Worm (Caenorhabditis elegans) whole organism, early embryonic: ENCODE measurements around the gene Y54F10AR.1.

Experiments used
- B0310.2 ChIP-seq: sonication (generic microtip); optimal IDR thresholded peaks from 2 replicates; lab custom pipeline; 2016; ENCODE audit warnings: mild to moderate bottlenecking, missing genetic modification characterization, missing compliant biosample characterization
- aly-1 ChIP-seq: sonication (generic microtip); optimal IDR thresholded peaks from 2 replicates; lab custom pipeline; 2016; ENCODE audit warnings: missing genetic modification characterization, missing compliant biosample characterization
- ama-1 ChIP-seq: fragments of 150-350 bp; optimal IDR thresholded peaks from 2 replicates; lab custom pipeline; 2014
- ets-7 ChIP-seq: sonication (generic microtip); optimal IDR thresholded peaks from 2 replicates; lab custom pipeline; 2016; ENCODE audit warnings: missing genotype, missing genetic modification characterization, missing compliant biosample characterization
- flt-1 ChIP-seq: fragments of 200-800 bp; sonication (Bioruptor generic); IDR thresholded peaks from 2 replicates; pipeline ENCODE4 v1.3.6; 2022; ENCODE audit warnings: missing genetic modification characterization, missing compliant biosample characterization
- sea-1 ChIP-seq: fragments of 200-800 bp; sonication (Bioruptor generic); conservative IDR thresholded peaks from 2 replicates; pipeline ENCODE4 v1.3.6; 2022; ENCODE audit warnings: missing genetic modification characterization, missing compliant biosample characterization
- tbx-37 ChIP-seq: fragments of 200-800 bp; sonication (Bioruptor generic); conservative IDR thresholded peaks from 2 replicates; pipeline ENCODE4 v1.3.6; 2022; ENCODE audit warnings: missing genetic modification reagents, missing genetic modification characterization, missing compliant biosample characterization
- tra-4 ChIP-seq: sonication (generic microtip); optimal IDR thresholded peaks from 2 replicates; lab custom pipeline; 2017; ENCODE audit warnings: missing genetic modification characterization, missing compliant biosample characterization

- TF ChIP-seq ets-7 (tag; lab: Kevin White, UChicago): no peak
- no peak for TF ChIP-seq tra-4
- no peak for TF ChIP-seq ama-1 (lab: Kevin White, UChicago)
- no peak for TF ChIP-seq B0310.2 (tag; lab: Kevin White, UChicago)
- TF ChIP-seq flt-1 (GFP tag; lab: Robert Waterston, UW): no peak
- no peak for TF ChIP-seq tbx-37
- TF ChIP-seq sea-1 (GFP tag; lab: Robert Waterston, UW): no peak
- TF ChIP-seq aly-1: no peak
Observed at ce11 chrIII:2586193-2586592, 10.7 kb upstream of the Y54F10AR.1 start, which contains the start of gene gpa-17.
